Worm (Caenorhabditis elegans) whole organism, L4 larva: ENCODE data around the gene srw-115.

Experiments
- ama-1 ChIP-seq: fragments of 150-350 bp; optimal IDR thresholded peaks from 2 replicates; lab custom pipeline; 2014; ENCODE audit warnings: inconsistent platforms, mixed read lengths
- lin-39 ChIP-seq: fragments of 150-350 bp; optimal IDR thresholded peaks from 2 replicates; lab custom pipeline; 2014; ENCODE audit warnings: missing biosample characterization, missing genetic modification reagents, missing genetic modification characterization

- TF ChIP-seq lin-39 (tag; lab: Kevin White, UChicago) (no peak), ama-1 (lab: Kevin White, UChicago) (no peak)
Measured at ce11 chrV:2999736-3000135, 6.0 kb upstream of the srw-115 start, which contains the start of gene srw-119.
